Fruit fly (Drosophila melanogaster) whole organism, embryonic: ENCODE measurements around the gene CG31174.
A peak's percentile ranks its signal among the peaks of the same experiment; 100 is the strongest.

Experiments used
- Blimp-1 ChIP-seq: fragments of 200-800 bp; sonication (Bioruptor generic); optimal IDR thresholded peaks from 3 replicates; lab custom pipeline; 2018; ENCODE audit warnings: missing biosample characterization, missing genetic modification characterization, mild to moderate bottlenecking, moderate library complexity, missing genetic modification reagents
- Bteb2 ChIP-seq: fragments of 200-800 bp; sonication (Bioruptor generic); optimal IDR thresholded peaks from 2 replicates; lab custom pipeline; 2016; ENCODE audit warnings: missing biosample characterization, missing genetic modification characterization
- CG10147 ChIP-seq: fragments of 200-800 bp; sonication (Bioruptor generic); optimal IDR thresholded peaks from 2 replicates; lab custom pipeline; 2019; ENCODE audit warnings: missing biosample characterization, mild to moderate bottlenecking, missing genetic modification characterization, moderate library complexity
- CG10209 ChIP-seq: fragments of 200-800 bp; sonication (Bioruptor generic); optimal IDR thresholded peaks from 3 replicates; lab custom pipeline; 2017; ENCODE audit warnings: missing biosample characterization, mild to moderate bottlenecking, missing genetic modification characterization, missing genetic modification reagents
- CG12219 ChIP-seq: fragments of 200-800 bp; sonication (Bioruptor generic); optimal IDR thresholded peaks from 3 replicates; lab custom pipeline; 2018; ENCODE audit warnings: missing biosample characterization, mild to moderate bottlenecking, missing genetic modification characterization
- CG12391 ChIP-seq: fragments of 200-800 bp; sonication (Bioruptor generic); optimal IDR thresholded peaks from 3 replicates; lab custom pipeline; 2018; ENCODE audit warnings: missing biosample characterization, mild to moderate bottlenecking, missing genetic modification characterization, moderate library complexity
- CG14441 ChIP-seq: fragments of 200-800 bp; sonication (Bioruptor generic); IDR thresholded peaks from 2 replicates; pipeline ENCODE4 v1.3.6; 2022; ENCODE audit warnings: missing biosample characterization, missing genetic modification characterization
- CG15514 ChIP-seq: fragments of 200-800 bp; sonication (Bioruptor generic); optimal IDR thresholded peaks from 3 replicates; lab custom pipeline; 2017; ENCODE audit warnings: missing biosample characterization, missing genetic modification characterization, mild to moderate bottlenecking, moderate library complexity, missing genetic modification reagents
- CG16815 ChIP-seq: fragments of 200-800 bp; sonication (Bioruptor generic); optimal IDR thresholded peaks from 3 replicates; lab custom pipeline; 2017; ENCODE audit warnings: missing biosample characterization, mild to moderate bottlenecking, missing genetic modification characterization
- CG17186 ChIP-seq: fragments of 200-800 bp; sonication (Bioruptor generic); optimal IDR thresholded peaks from 3 replicates; lab custom pipeline; 2017; ENCODE audit warnings: missing biosample characterization, missing genetic modification reagents, missing genetic modification characterization
- CG17385 ChIP-seq: fragments of 200-800 bp; sonication (Bioruptor generic); optimal IDR thresholded peaks from 3 replicates; lab custom pipeline; 2018; ENCODE audit warnings: missing biosample characterization, mild to moderate bottlenecking, missing genetic modification characterization
- CG18619 ChIP-seq: fragments of 200-800 bp; sonication (Bioruptor generic); optimal IDR thresholded peaks from 3 replicates; lab custom pipeline; 2017; ENCODE audit warnings: missing biosample characterization, mild to moderate bottlenecking, missing genetic modification characterization
- CG2875 ChIP-seq: fragments of 200-800 bp; sonication (Bioruptor generic); optimal IDR thresholded peaks from 2 replicates; lab custom pipeline; 2017; ENCODE audit warnings: missing biosample characterization, mild to moderate bottlenecking, missing genetic modification characterization, missing genetic modification reagents
- CG30431 ChIP-seq: fragments of 200-800 bp; sonication (Bioruptor generic); optimal IDR thresholded peaks from 2 replicates; lab custom pipeline; 2017; ENCODE audit warnings: missing biosample characterization, missing genetic modification characterization
- CG4328 ChIP-seq: fragments of 200-800 bp; sonication (Bioruptor generic); optimal IDR thresholded peaks from 3 replicates; lab custom pipeline; 2017; ENCODE audit warnings: missing biosample characterization, missing genetic modification reagents, missing genetic modification characterization
- CG43689 ChIP-seq: fragments of 200-800 bp; sonication (Bioruptor generic); IDR thresholded peaks from 2 replicates; pipeline ENCODE4 v1.3.6; 2022; ENCODE audit warnings: missing biosample characterization, missing genetic modification characterization
- CG6654 ChIP-seq: fragments of 200-800 bp; sonication (Bioruptor generic); optimal IDR thresholded peaks from 2 replicates; lab custom pipeline; 2017; ENCODE audit warnings: missing biosample characterization, mild to moderate bottlenecking, missing genetic modification characterization
- CG6765 ChIP-seq: fragments of 200-800 bp; sonication (Bioruptor generic); optimal IDR thresholded peaks from 3 replicates; lab custom pipeline; 2017; ENCODE audit warnings: missing biosample characterization, mild to moderate bottlenecking, missing genetic modification characterization
- CG9797 ChIP-seq: fragments of 200-800 bp; sonication (Bioruptor generic); optimal IDR thresholded peaks from 3 replicates; lab custom pipeline; 2018; ENCODE audit warnings: missing biosample characterization, mild to moderate bottlenecking, missing genetic modification characterization
- CkIIα-i1 ChIP-seq: fragments of 200-800 bp; sonication (Bioruptor generic); IDR thresholded peaks from 2 replicates; pipeline ENCODE4 v1.3.6; 2022; ENCODE audit warnings: missing biosample characterization, missing genetic modification characterization
- Dfd ChIP-seq, 2 experiments: fragments of >200 bp; optimal IDR thresholded peaks; 2 replicates each; lab custom pipeline; 2017; ENCODE audit warnings: missing biosample characterization in 2 of 2, missing genetic modification characterization in 2 of 2
- Dip2 ChIP-seq: fragments of 200-800 bp; sonication (Bioruptor generic); IDR thresholded peaks from 2 replicates; pipeline ENCODE4 v1.3.6; 2022; ENCODE audit warnings: missing biosample characterization, missing genetic modification characterization
- Doc2 ChIP-seq: fragments of 200-800 bp; sonication (Bioruptor generic); IDR thresholded peaks from 2 replicates; pipeline ENCODE4 v1.3.6; 2022; ENCODE audit warnings: missing biosample characterization, missing genetic modification characterization
- Doc3 ChIP-seq: fragments of 200-800 bp; sonication (Bioruptor generic); IDR thresholded peaks from 3 replicates; pipeline ENCODE4 v1.3.6; 2022; ENCODE audit warnings: missing biosample characterization, missing genetic modification characterization; ENCODE audit not compliant: partially characterized antibody
- Fer1 ChIP-seq: fragments of 200-800 bp; sonication (Bioruptor generic); optimal IDR thresholded peaks from 2 replicates; lab custom pipeline; 2017; ENCODE audit warnings: missing biosample characterization, mild to moderate bottlenecking, missing genetic modification characterization
- Hmx ChIP-seq: fragments of 200-800 bp; sonication (Bioruptor generic); optimal IDR thresholded peaks from 2 replicates; lab custom pipeline; 2016; ENCODE audit warnings: missing biosample characterization, missing genetic modification characterization
- Mad ChIP-seq: fragments of 200-800 bp; sonication (Bioruptor generic); optimal IDR thresholded peaks from 2 replicates; lab custom pipeline; 2016; ENCODE audit warnings: missing biosample characterization, missing genetic modification characterization
- Scr ChIP-seq: fragments of 200-800 bp; sonication (Bioruptor generic); IDR thresholded peaks from 2 replicates; pipeline ENCODE4 v1.3.6; 2022; ENCODE audit warnings: missing biosample characterization, missing genetic modification characterization; ENCODE audit not compliant: partially characterized antibody
- Vsx1 ChIP-seq: fragments of 200-800 bp; sonication (Bioruptor generic); optimal IDR thresholded peaks from 2 replicates; lab custom pipeline; 2017; ENCODE audit warnings: missing biosample characterization, mild to moderate bottlenecking, missing genetic modification characterization, missing genetic modification reagents
- bab2 ChIP-seq: fragments of 200-800 bp; sonication (Bioruptor generic); optimal IDR thresholded peaks from 2 replicates; lab custom pipeline; 2016; ENCODE audit warnings: missing biosample characterization, missing genetic modification characterization
- bsh ChIP-seq, 2 experiments: fragments of 200-800 bp; sonication (Bioruptor generic); optimal IDR thresholded peaks; 2 replicates each; lab custom pipeline; 2017 to 2018; ENCODE audit warnings: mild to moderate bottlenecking in 2 of 2, missing biosample characterization in 2 of 2, missing genetic modification characterization in 2 of 2, moderate library complexity in 1 of 2
- dan ChIP-seq: fragments of 200-800 bp; sonication (Bioruptor generic); IDR thresholded peaks from 2 replicates; pipeline ENCODE4 v1.3.6; 2022; ENCODE audit warnings: missing biosample characterization, missing genetic modification characterization
- emc ChIP-seq: fragments of 200-800 bp; sonication (Bioruptor generic); optimal IDR thresholded peaks from 2 replicates; lab custom pipeline; 2016; ENCODE audit warnings: missing biosample characterization, missing genetic modification characterization
- en ChIP-seq: fragments of 200-800 bp; sonication (Bioruptor generic); optimal IDR thresholded peaks from 2 replicates; lab custom pipeline; 2016; ENCODE audit warnings: missing biosample characterization, missing genetic modification characterization
- fd96Cb ChIP-seq: fragments of 200-800 bp; sonication (Bioruptor generic); optimal IDR thresholded peaks from 2 replicates; lab custom pipeline; 2018; ENCODE audit warnings: missing biosample characterization, mild to moderate bottlenecking, missing genetic modification characterization, moderate library complexity
- fru ChIP-seq: fragments of >200 bp; optimal IDR thresholded peaks from 2 replicates; lab custom pipeline; 2017
- fu2 ChIP-seq: fragments of 200-800 bp; sonication (Bioruptor generic); optimal IDR thresholded peaks from 2 replicates; lab custom pipeline; 2016; ENCODE audit warnings: missing biosample characterization, missing genetic modification characterization
- h ChIP-seq: fragments of >200 bp; optimal IDR thresholded peaks from 2 replicates; lab custom pipeline; 2017
- ham ChIP-seq: fragments of 200-800 bp; sonication (Bioruptor generic); IDR thresholded peaks from 2 replicates; pipeline ENCODE4 v1.3.6; 2022; ENCODE audit warnings: missing biosample characterization, missing genetic modification characterization
- hb ChIP-seq: fragments of 200-800 bp; sonication (Bioruptor generic); IDR thresholded peaks from 3 replicates; pipeline ENCODE4 v1.3.6; 2022; ENCODE audit warnings: missing biosample characterization, missing genetic modification characterization; ENCODE audit not compliant: partially characterized antibody
- ind ChIP-seq: fragments of 200-800 bp; sonication (Bioruptor generic); optimal IDR thresholded peaks from 3 replicates; lab custom pipeline; 2016; ENCODE audit warnings: missing biosample characterization, missing genetic modification characterization
- lola ChIP-seq, 3 experiments: fragments of >200 bp in 2 of 3; fragments of 200-800 bp in 1 of 3; sonication (Bioruptor generic) in 1 of 3; optimal IDR thresholded peaks; 2 replicates each; lab custom pipeline; 2017 to 2019; ENCODE audit warnings: missing biosample characterization in 3 of 3, missing genetic modification characterization in 3 of 3, mild to moderate bottlenecking in 1 of 3, moderate library complexity in 1 of 3
- seq ChIP-seq: fragments of 200-800 bp; sonication (Bioruptor generic); IDR thresholded peaks from 2 replicates; pipeline ENCODE4 v1.3.6; 2022; ENCODE audit warnings: missing biosample characterization, missing genetic modification characterization
- stwl ChIP-seq: fragments of 200-800 bp; sonication (Bioruptor generic); optimal IDR thresholded peaks from 3 replicates; lab custom pipeline; 2018; ENCODE audit warnings: missing biosample characterization, mild to moderate bottlenecking, missing genetic modification characterization, moderate library complexity
- tll ChIP-seq, 2 experiments: fragments of 200-800 bp in 1 of 2; fragments of >200 bp in 1 of 2; sonication (Bioruptor generic) in 1 of 2; optimal IDR thresholded peaks; 2 replicates each; lab custom pipeline; 2017 to 2019; ENCODE audit warnings: missing biosample characterization in 2 of 2, missing genetic modification characterization in 2 of 2, mild to moderate bottlenecking in 1 of 2, moderate library complexity in 1 of 2
- usp ChIP-seq: fragments of >200 bp; optimal IDR thresholded peaks from 2 replicates; lab custom pipeline; 2017; ENCODE audit warnings: missing biosample characterization, missing genetic modification characterization
- vnd ChIP-seq: fragments of 200-800 bp; sonication (Bioruptor generic); IDR thresholded peaks from 3 replicates; pipeline ENCODE4 v1.3.6; 2022; ENCODE audit warnings: missing biosample characterization, missing genetic modification characterization; ENCODE audit not compliant: partially characterized antibody
- zen2 ChIP-seq: fragments of 200-800 bp; sonication (Bioruptor generic); IDR thresholded peaks from 3 replicates; pipeline ENCODE4 v1.3.6; 2022; ENCODE audit warnings: missing biosample characterization, missing genetic modification characterization; ENCODE audit not compliant: partially characterized antibody
- zfh1 ChIP-seq: fragments of 200-800 bp; sonication (Bioruptor generic); IDR thresholded peaks from 3 replicates; pipeline ENCODE4 v1.3.6; 2022; ENCODE audit warnings: missing biosample characterization, missing genetic modification characterization
- zfh2 ChIP-seq: fragments of 200-800 bp; sonication (Bioruptor generic); optimal IDR thresholded peaks from 2 replicates; lab custom pipeline; 2016; ENCODE audit warnings: missing biosample characterization, missing genetic modification characterization

CG31174 gene

DNA sequence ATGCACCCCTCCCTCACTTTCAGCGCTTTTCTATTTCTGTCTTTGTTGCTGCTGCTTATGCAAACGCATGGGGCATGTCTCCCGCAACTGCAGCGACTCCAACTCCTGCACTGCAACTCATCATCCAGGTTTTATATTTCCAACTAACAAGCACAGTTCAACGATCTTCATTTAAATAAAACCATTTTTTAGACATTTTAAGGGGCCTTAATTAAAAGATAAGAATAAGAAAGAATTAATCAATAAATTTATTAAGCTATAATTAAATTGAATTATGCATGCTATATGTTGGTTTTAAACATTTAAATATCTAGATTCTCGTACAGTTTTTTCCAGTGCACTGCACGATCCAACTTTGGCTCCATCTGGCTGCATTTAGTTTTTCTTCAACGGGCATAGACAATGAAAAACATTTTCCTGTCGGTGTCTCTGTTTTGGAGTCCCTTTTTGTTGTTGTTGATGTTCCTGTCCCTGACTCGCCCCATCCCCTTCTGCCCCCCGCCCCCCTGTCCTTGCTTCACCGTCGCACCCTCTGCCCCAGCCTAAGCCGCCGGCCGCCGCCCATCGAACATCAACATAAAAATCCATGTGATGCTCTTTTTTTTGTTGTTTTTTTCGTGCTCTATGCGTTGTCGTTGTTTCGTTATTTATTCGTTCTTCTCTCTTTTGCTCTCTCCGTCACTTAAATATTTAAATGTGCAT lies 40.4 kb downstream of the CG31174 start (continued):
- TF ChIP-seq CG6765 (GFP tag; lab: Kevin White, UChicago) (no peak), Scr (GFP tag; lab: Robert Waterston, UW) (no peak), Hmx (no peak), Blimp-1 (GFP tag; lab: Kevin White, UChicago) (peak; percentile 88), CG43689 (no peak), en (GFP tag; lab: Kevin White, UChicago) (no peak), CG17385 (peak; percentile 53), CG12219 (GFP tag; lab: Kevin White, UChicago) (peak; percentile 35), CG10209 (peak; percentile 54), fu2 (GFP tag; lab: Kevin White, UChicago) (no peak), h (lab: Kevin White, UChicago) (no peak), Doc3 (GFP tag; lab: Robert Waterston, UW) (no peak), vnd (no peak), CG18619 (GFP tag; lab: Kevin White, UChicago) (peak; percentile 54), CG4328 (GFP tag; lab: Kevin White, UChicago) (peak; percentile 35), zfh1 (peak; percentile 55; the same call in 2 of the 3 replicates), Mad (no peak), usp (GFP tag; lab: Kevin White, UChicago) (no peak), hb (no peak), CG17186 (GFP tag; lab: Kevin White, UChicago) (no peak), bsh (GFP tag; optimal IDR thresholded peaks at IDR 0.05; lab: Kevin White, UChicago) (peak; percentile 87 to 96), zfh2 (GFP tag; lab: Kevin White, UChicago) (no peak), CG2875 (peak; percentile 83), stwl (tag; lab: Kevin White, UChicago) (peak; percentile 53), bab2 (GFP tag; lab: Kevin White, UChicago) (no peak), Fer1 (GFP tag; lab: Kevin White, UChicago) (no peak), CG6654 (GFP tag; lab: Kevin White, UChicago) (peak; percentile 46), seq (no peak), CG12391 (tag; lab: Kevin White, UChicago) (peak; percentile 91), CG9797 (peak; percentile 8), ham (GFP tag; lab: Robert Waterston, UW) (no peak), tll (GFP tag; optimal IDR thresholded peaks at IDR 0.05; lab: Kevin White, UChicago) (no peak), emc (GFP tag; lab: Kevin White, UChicago) (no peak), CG15514 (GFP tag; lab: Kevin White, UChicago) (no peak), CG16815 (GFP tag; lab: Kevin White, UChicago) (peak; percentile 77), CG14441 (GFP tag; lab: Robert Waterston, UW) (no peak), Dfd (GFP tag; optimal IDR thresholded peaks at IDR 0.05; lab: Kevin White, UChicago) (no peak), CkIIα-i1 (GFP tag; lab: Robert Waterston, UW) (no peak), ind (GFP tag; lab: Kevin White, UChicago) (peak; percentile 17), lola (GFP tag; optimal IDR thresholded peaks at IDR 0.05; lab: Kevin White, UChicago) (peak in 1 of 3 experiments; percentile 96), CG30431 (GFP tag; lab: Kevin White, UChicago) (peak; percentile 48), Doc2 (GFP tag; lab: Robert Waterston, UW) (no peak), Vsx1 (GFP tag; lab: Kevin White, UChicago) (peak; percentile 32), fd96Cb (tag; lab: Kevin White, UChicago) (peak; percentile 84), dan (no peak), Bteb2 (GFP tag; lab: Kevin White, UChicago) (no peak), fru (lab: Kevin White, UChicago) (no peak), Dip2 (GFP tag; lab: Robert Waterston, UW) (no peak), zen2 (GFP tag; lab: Robert Waterston, UW) (no peak), CG10147 (GFP tag; lab: Kevin White, UChicago) (no peak)
